Worm (Caenorhabditis elegans) whole organism, L1 larva: ENCODE data around the gene B0432.14.

Experiments used
- alr-1 ChIP-seq: fragments of 200-800 bp; sonication (Bioruptor generic); optimal IDR thresholded peaks from 2 replicates; lab custom pipeline; 2018; ENCODE audit warnings: borderline replicate concordance, mild to moderate bottlenecking, missing genetic modification characterization, missing compliant biosample characterization
- aly-2 ChIP-seq: fragments of 150-350 bp; optimal IDR thresholded peaks from 2 replicates; lab custom pipeline; 2014; ENCODE audit warnings: missing biosample characterization, missing genetic modification characterization
- ces-1 ChIP-seq: fragments of 150-350 bp; optimal IDR thresholded peaks from 2 replicates; lab custom pipeline; 2014; ENCODE audit warnings: missing biosample characterization, missing genetic modification reagents, missing genetic modification characterization
- hlh-17 ChIP-seq: fragments of 200-800 bp; sonication (Bioruptor generic); optimal IDR thresholded peaks from 2 replicates; lab custom pipeline; 2018; ENCODE audit warnings: missing genetic modification characterization, mild to moderate bottlenecking, missing compliant biosample characterization, moderate library complexity, borderline replicate concordance
- lin-13 ChIP-seq: fragments of 150-350 bp; optimal IDR thresholded peaks from 2 replicates; lab custom pipeline; 2014; ENCODE audit warnings: missing biosample characterization, missing genetic modification reagents, missing genetic modification characterization
- lin-39 ChIP-seq: fragments of 150-350 bp; optimal IDR thresholded peaks from 2 replicates; lab custom pipeline; 2014; ENCODE audit warnings: missing biosample characterization, missing genetic modification reagents, missing genetic modification characterization
- nhr-11 ChIP-seq: fragments of 150-350 bp; optimal IDR thresholded peaks from 2 replicates; lab custom pipeline; 2014; ENCODE audit warnings: missing biosample characterization, missing genetic modification characterization
- pag-3 ChIP-seq: sonication (generic microtip); optimal IDR thresholded peaks from 2 replicates; lab custom pipeline; 2017; ENCODE audit warnings: missing genetic modification characterization, mild to moderate bottlenecking, missing compliant biosample characterization, antibody characterized with exemption, borderline replicate concordance; ENCODE audit not compliant: insufficient read depth
- pqm-1 ChIP-seq: sonication (generic microtip); optimal IDR thresholded peaks from 3 replicates; lab custom pipeline; 2017; ENCODE audit warnings: missing biosample characterization, missing genetic modification characterization
- skn-1 ChIP-seq: fragments of 150-350 bp; optimal IDR thresholded peaks from 2 replicates; lab custom pipeline; 2014; ENCODE audit warnings: missing biosample characterization, missing genetic modification characterization
- snpc-4 ChIP-seq: fragments of 150-350 bp; optimal IDR thresholded peaks from 2 replicates; lab custom pipeline; 2014; ENCODE audit warnings: missing biosample characterization, missing genetic modification characterization
- unc-62 ChIP-seq: fragments of 150-350 bp; optimal IDR thresholded peaks from 2 replicates; lab custom pipeline; 2014; ENCODE audit warnings: missing biosample characterization, missing genetic modification reagents, missing genetic modification characterization
- ztf-4 ChIP-seq: fragments of 150-350 bp; optimal IDR thresholded peaks from 2 replicates; lab custom pipeline; 2014; ENCODE audit warnings: missing biosample characterization, missing genetic modification characterization

- TF ChIP-seq alr-1 (no peak), ztf-4 (no peak), lin-13 (GFP tag; lab: Kevin White, UChicago) (no peak), unc-62 (GFP tag; lab: Kevin White, UChicago) (no peak), pqm-1 (tag; lab: Kevin White, UChicago) (no peak), skn-1 (tag; lab: Kevin White, UChicago) (no peak), pag-3 (no peak), nhr-11 (tag; lab: Kevin White, UChicago) (no peak), snpc-4 (no peak), ces-1 (GFP tag; lab: Kevin White, UChicago) (no peak), aly-2 (no peak), hlh-17 (no peak), lin-39 (tag; lab: Kevin White, UChicago) (no peak)
Observed at ce11 chrII:303927-304711, 40.0 kb downstream of the B0432.14 start.
